Fruit fly (Drosophila melanogaster) whole organism, pupa: ENCODE data around the gene CG46280.

ENCODE experiments used
- CG10348 ChIP-seq: fragments of 200-800 bp; sonication (Bioruptor generic); IDR thresholded peaks from 2 replicates; pipeline ENCODE4 v1.3.6; 2022; ENCODE audit warnings: missing biosample characterization, missing genetic modification characterization
- CG12605 ChIP-seq: fragments of 200-800 bp; sonication (Bioruptor generic); IDR thresholded peaks from 2 replicates; pipeline ENCODE4 v1.3.6; 2022; ENCODE audit warnings: missing biosample characterization, missing genetic modification characterization
- CG13204 ChIP-seq: fragments of 200-800 bp; sonication (Bioruptor generic); optimal IDR thresholded peaks from 2 replicates; lab custom pipeline; 2018; ENCODE audit warnings: missing biosample characterization, mild to moderate bottlenecking, missing genetic modification characterization, moderate library complexity
- CG14655 ChIP-seq: fragments of 200-800 bp; sonication (Bioruptor generic); optimal IDR thresholded peaks from 3 replicates; lab custom pipeline; 2017; ENCODE audit warnings: mild to moderate bottlenecking, missing biosample characterization, missing genetic modification reagents, missing genetic modification characterization
- CG15710 ChIP-seq: fragments of 200-800 bp; sonication (Bioruptor generic); optimal IDR thresholded peaks from 2 replicates; lab custom pipeline; 2018; ENCODE audit warnings: missing biosample characterization, mild to moderate bottlenecking, missing genetic modification characterization, moderate library complexity
- CG17806 ChIP-seq: fragments of 200-800 bp; sonication (Bioruptor generic); optimal IDR thresholded peaks from 2 replicates; lab custom pipeline; 2018; ENCODE audit warnings: missing biosample characterization, mild to moderate bottlenecking, missing genetic modification characterization, moderate library complexity
- CG32121 ChIP-seq: fragments of 200-800 bp; sonication (Bioruptor generic); IDR thresholded peaks from 2 replicates; pipeline ENCODE4 v1.3.6; 2022; ENCODE audit warnings: missing biosample characterization, missing genetic modification characterization
- CG34367 ChIP-seq: fragments of 200-800 bp; sonication (Bioruptor generic); optimal IDR thresholded peaks from 2 replicates; lab custom pipeline; 2018; ENCODE audit warnings: missing biosample characterization, mild to moderate bottlenecking, missing genetic modification characterization
- CG4496 ChIP-seq: fragments of 200-800 bp; sonication (Bioruptor generic); IDR thresholded peaks from 3 replicates; pipeline ENCODE4 v1.3.6; 2022; ENCODE audit warnings: missing biosample characterization, missing genetic modification characterization
- CG8159 ChIP-seq: fragments of 200-800 bp; sonication (Bioruptor generic); optimal IDR thresholded peaks from 3 replicates; lab custom pipeline; 2018; ENCODE audit warnings: missing biosample characterization, mild to moderate bottlenecking, missing genetic modification characterization, moderate library complexity
- CG8301 ChIP-seq: fragments of 200-800 bp; sonication (Bioruptor generic); optimal IDR thresholded peaks from 2 replicates; lab custom pipeline; 2018; ENCODE audit warnings: missing biosample characterization, mild to moderate bottlenecking, missing genetic modification characterization
- CG9948 ChIP-seq: fragments of 200-800 bp; sonication (Bioruptor generic); optimal IDR thresholded peaks from 2 replicates; lab custom pipeline; 2018; ENCODE audit warnings: missing biosample characterization, mild to moderate bottlenecking, missing genetic modification characterization, moderate library complexity
- D1 ChIP-seq: fragments of 200-800 bp; sonication (Bioruptor generic); optimal IDR thresholded peaks from 2 replicates; lab custom pipeline; 2018; ENCODE audit warnings: missing biosample characterization, mild to moderate bottlenecking, missing genetic modification characterization, moderate library complexity
- EcR ChIP-seq: fragments of 200-800 bp; sonication (Bioruptor generic); optimal IDR thresholded peaks from 3 replicates; lab custom pipeline; 2019; ENCODE audit warnings: missing biosample characterization, missing genetic modification characterization, mild to moderate bottlenecking, moderate library complexity, missing genetic modification reagents
- Ets98B ChIP-seq: fragments of 200-800 bp; sonication (Bioruptor generic); IDR thresholded peaks from 2 replicates; pipeline ENCODE4 v1.3.6; 2022; ENCODE audit warnings: missing biosample characterization, missing genetic modification characterization
- Pif1A ChIP-seq: fragments of 200-800 bp; sonication (Bioruptor generic); optimal IDR thresholded peaks from 3 replicates; lab custom pipeline; 2016; ENCODE audit warnings: missing biosample characterization, missing genetic modification characterization
- Pif1B ChIP-seq: fragments of 200-800 bp; sonication (Bioruptor generic); optimal IDR thresholded peaks from 3 replicates; lab custom pipeline; 2016; ENCODE audit warnings: missing biosample characterization, missing genetic modification characterization
- Snoo ChIP-seq: fragments of 200-800 bp; sonication (Bioruptor generic); optimal IDR thresholded peaks from 3 replicates; lab custom pipeline; 2017; ENCODE audit warnings: missing biosample characterization, mild to moderate bottlenecking, missing genetic modification characterization, inconsistent platforms
- fd96Ca ChIP-seq: fragments of 200-800 bp; sonication (Bioruptor generic); IDR thresholded peaks from 3 replicates; pipeline ENCODE4 v1.3.6; 2022; ENCODE audit warnings: missing biosample characterization, missing genetic modification characterization
- gl ChIP-seq: fragments of 200-800 bp; sonication (Bioruptor generic); optimal IDR thresholded peaks from 2 replicates; lab custom pipeline; 2018; ENCODE audit warnings: missing biosample characterization, mild to moderate bottlenecking, missing genetic modification characterization
- rn ChIP-seq: fragments of 200-800 bp; sonication (Bioruptor generic); IDR thresholded peaks from 2 replicates; pipeline ENCODE4 v1.3.6; 2022; ENCODE audit warnings: missing biosample characterization, missing genetic modification characterization

The CG46280 gene

DNA sequence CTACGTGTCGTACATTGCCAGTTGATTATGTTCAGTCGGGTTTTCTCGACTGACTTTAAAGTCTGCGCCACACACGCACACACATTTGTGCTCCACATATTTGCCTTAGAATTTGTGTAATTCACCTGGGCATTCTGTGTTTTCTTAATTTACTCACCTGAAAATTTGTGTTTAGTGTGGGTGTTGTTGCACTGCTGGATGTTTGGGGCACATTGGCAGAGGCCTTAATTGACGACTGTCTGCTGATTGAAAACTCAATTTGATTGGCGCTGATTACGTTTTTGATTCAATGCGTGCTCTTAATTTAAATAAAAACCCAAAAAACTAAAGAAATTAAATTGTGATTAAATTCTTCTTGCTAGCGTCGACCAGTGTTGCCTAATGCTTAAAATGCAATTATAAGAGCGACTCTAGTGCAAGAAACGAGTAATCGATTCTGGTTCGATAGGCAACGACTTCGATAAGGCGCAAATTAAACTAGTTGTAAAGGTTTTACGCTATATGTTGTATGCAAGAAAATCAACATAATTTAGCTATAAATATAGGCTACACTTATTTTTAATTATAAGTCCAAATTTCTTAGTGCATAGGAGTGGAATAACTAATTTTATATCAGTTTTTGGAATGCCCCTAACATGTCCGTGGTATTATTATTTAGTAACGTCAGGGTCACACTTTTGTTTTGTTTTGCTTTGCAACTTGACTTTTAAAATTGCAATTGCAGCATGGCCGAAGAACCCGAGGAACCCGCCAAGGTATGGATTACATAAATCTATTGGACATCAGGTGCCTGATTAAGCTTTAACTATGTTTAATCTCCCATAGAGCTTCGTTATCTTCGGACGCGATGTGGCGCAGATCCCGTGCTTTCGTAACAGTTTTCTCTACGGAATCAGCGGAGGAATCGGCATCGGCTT is at the start of gene CG46280, which contains the start of gene CG46281:
CG46280 (minus strand) TSS at position 403 of the 917 bp plus-strand sequence.
CG46281 (minus strand) TSS at position 51 of the 917 bp plus-strand sequence.
- TF ChIP-seq rn (no peak), CG4496 (GFP tag; lab: Robert Waterston, UW) (no peak), CG13204 (GFP tag; lab: Kevin White, UChicago) (no peak), Snoo (tag; lab: Kevin White, UChicago) (no peak), Pif1B (GFP tag; lab: Kevin White, UChicago) (no peak), D1 (tag; lab: Kevin White, UChicago) (no peak), CG34367 (tag; lab: Kevin White, UChicago) (no peak), CG9948 (tag; lab: Kevin White, UChicago) (no peak), Pif1A (GFP tag; lab: Kevin White, UChicago) (no peak), CG12605 (GFP tag; lab: Robert Waterston, UW) (no peak), CG8301 (no peak), CG32121 (GFP tag; lab: Robert Waterston, UW) (no peak), CG10348 (GFP tag; lab: Robert Waterston, UW) (no peak), Ets98B (GFP tag; lab: Robert Waterston, UW) (no peak), CG15710 (tag; lab: Kevin White, UChicago) (no peak), CG17806 (tag; lab: Kevin White, UChicago) (no peak), CG8159 (tag; lab: Kevin White, UChicago) (no peak), EcR (GFP tag; lab: Kevin White, UChicago) (no peak)

DNA sequence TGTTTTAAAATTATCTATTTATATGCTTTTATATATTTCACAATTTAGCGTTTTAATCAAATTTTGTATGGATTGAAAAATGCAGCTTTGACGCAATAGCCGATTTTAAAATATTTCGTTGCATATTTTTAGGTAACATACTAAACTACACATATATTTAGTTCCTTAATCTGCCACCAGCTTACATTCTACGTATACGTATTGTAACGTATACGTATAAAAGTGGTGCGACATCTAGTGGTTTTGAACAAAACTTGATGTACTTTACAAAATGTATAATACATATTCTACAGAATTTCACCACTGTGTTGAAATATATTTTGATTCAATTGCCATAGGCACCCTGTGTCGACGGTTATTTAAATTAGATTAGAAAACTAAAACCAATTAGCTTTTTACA is 47.8 kb upstream of the CG46280 start:
- TF ChIP-seq CG4496 (GFP tag; lab: Robert Waterston, UW): no peak
- no peak for TF ChIP-seq gl (tag; lab: Kevin White, UChicago)
- no peak for TF ChIP-seq D1 (tag; lab: Kevin White, UChicago)
- TF ChIP-seq CG8159 (tag; lab: Kevin White, UChicago): no peak
- TF ChIP-seq CG8301: no peak
- no peak for TF ChIP-seq Ets98B (GFP tag; lab: Robert Waterston, UW)
- no peak for TF ChIP-seq Snoo (tag; lab: Kevin White, UChicago)
- TF ChIP-seq CG32121 (GFP tag; lab: Robert Waterston, UW): no peak
- no peak for TF ChIP-seq CG17806 (tag; lab: Kevin White, UChicago)
- TF ChIP-seq fd96Ca (GFP tag; lab: Robert Waterston, UW): no peak
- no peak for TF ChIP-seq CG15710 (tag; lab: Kevin White, UChicago)
- no peak for TF ChIP-seq Pif1B (GFP tag; lab: Kevin White, UChicago)
- TF ChIP-seq EcR (GFP tag; lab: Kevin White, UChicago): no peak
- TF ChIP-seq CG10348 (GFP tag; lab: Robert Waterston, UW): no peak
- TF ChIP-seq CG12605 (GFP tag; lab: Robert Waterston, UW): no peak
- no peak for TF ChIP-seq CG9948 (tag; lab: Kevin White, UChicago)

DNA sequence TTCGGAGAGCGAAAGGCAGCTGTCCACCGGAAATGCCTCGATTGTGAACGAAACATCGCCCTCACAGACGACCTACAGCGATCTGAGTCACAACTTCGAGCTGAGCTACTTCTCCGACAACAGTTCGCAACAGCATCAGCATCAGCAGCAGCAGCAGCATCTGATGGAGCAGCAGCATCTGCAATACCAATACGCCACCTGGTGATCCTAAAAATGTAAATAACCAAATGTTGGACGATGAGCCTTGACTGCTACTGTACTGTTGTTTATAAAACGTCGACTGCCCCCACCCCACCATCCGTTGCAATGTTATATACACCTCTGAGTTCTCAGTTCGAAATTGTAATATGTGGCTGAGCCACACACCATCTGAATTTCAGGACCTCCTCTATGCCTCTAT is 46.8 kb upstream of the CG46280 start:
- TF ChIP-seq D1 (tag; lab: Kevin White, UChicago): no peak
- no peak for TF ChIP-seq CG9948 (tag; lab: Kevin White, UChicago)
- no peak for TF ChIP-seq CG34367 (tag; lab: Kevin White, UChicago)
- TF ChIP-seq Ets98B (GFP tag; lab: Robert Waterston, UW): no peak
- no peak for TF ChIP-seq rn
- no peak for TF ChIP-seq gl (tag; lab: Kevin White, UChicago)
- no peak for TF ChIP-seq CG15710 (tag; lab: Kevin White, UChicago)
- TF ChIP-seq CG4496 (GFP tag; lab: Robert Waterston, UW): no peak

DNA sequence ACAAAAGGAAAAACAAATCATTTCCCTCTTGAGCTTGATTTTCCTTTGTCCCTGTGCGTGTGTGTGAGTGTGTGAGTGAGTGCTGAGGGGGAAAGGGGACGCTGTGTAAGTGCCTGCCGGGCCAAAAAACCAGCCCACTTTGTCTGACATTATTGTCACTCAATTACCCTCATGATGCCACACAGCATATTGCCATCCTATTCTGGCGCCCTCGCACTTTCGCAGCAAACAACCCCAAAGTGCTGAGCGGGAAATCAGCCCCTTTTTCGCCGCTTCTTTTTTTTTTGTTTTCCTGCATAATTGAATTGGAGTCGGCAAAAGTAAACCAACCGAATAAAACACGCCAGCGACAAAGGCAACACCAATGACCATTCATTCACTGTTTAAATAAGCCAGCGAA is 45.3 kb upstream of the CG46280 start:
- TF ChIP-seq Snoo (tag; lab: Kevin White, UChicago): no peak
- no peak for TF ChIP-seq CG14655 (GFP tag; lab: Kevin White, UChicago)
- TF ChIP-seq CG4496 (GFP tag; lab: Robert Waterston, UW): no peak
- TF ChIP-seq CG8301: no peak
- TF ChIP-seq Pif1A (GFP tag; lab: Kevin White, UChicago): no peak
- no peak for TF ChIP-seq CG13204 (GFP tag; lab: Kevin White, UChicago)
- TF ChIP-seq D1 (tag; lab: Kevin White, UChicago): no peak
- TF ChIP-seq gl (tag; lab: Kevin White, UChicago): no peak
- no peak for TF ChIP-seq Pif1B (GFP tag; lab: Kevin White, UChicago)
- no peak for TF ChIP-seq CG9948 (tag; lab: Kevin White, UChicago)
- TF ChIP-seq fd96Ca (GFP tag; lab: Robert Waterston, UW): no peak
- TF ChIP-seq Ets98B (GFP tag; lab: Robert Waterston, UW): no peak
- TF ChIP-seq CG17806 (tag; lab: Kevin White, UChicago): no peak
- TF ChIP-seq EcR (GFP tag; lab: Kevin White, UChicago): no peak
- TF ChIP-seq CG32121 (GFP tag; lab: Robert Waterston, UW): no peak
- no peak for TF ChIP-seq CG34367 (tag; lab: Kevin White, UChicago)
- TF ChIP-seq rn: no peak
- TF ChIP-seq CG10348 (GFP tag; lab: Robert Waterston, UW): no peak

DNA sequence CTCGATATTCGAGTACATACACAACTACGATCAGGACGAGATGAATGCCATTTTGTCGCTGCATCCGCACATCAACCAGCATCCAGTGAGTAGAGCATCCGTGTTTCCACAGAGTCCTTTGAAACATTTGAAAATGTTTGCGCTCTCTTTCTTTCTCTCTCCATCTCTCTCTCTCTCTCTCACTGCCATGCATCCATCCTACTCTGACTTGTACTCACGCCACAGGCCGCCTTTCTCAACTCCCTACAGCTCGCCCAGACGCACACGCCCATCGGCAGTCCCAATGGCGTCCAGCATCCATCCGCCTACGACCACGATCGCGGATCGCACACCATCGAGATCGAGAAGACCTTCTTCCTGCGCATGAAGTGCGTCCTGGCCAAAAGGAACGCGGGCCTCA is 44.1 kb upstream of the CG46280 start:
- TF ChIP-seq CG17806 (tag; lab: Kevin White, UChicago) (no peak), Pif1B (GFP tag; lab: Kevin White, UChicago) (no peak), rn (no peak), CG9948 (tag; lab: Kevin White, UChicago) (no peak), gl (tag; lab: Kevin White, UChicago) (no peak), CG12605 (GFP tag; lab: Robert Waterston, UW) (no peak), Ets98B (GFP tag; lab: Robert Waterston, UW) (no peak), Snoo (tag; lab: Kevin White, UChicago) (no peak), CG8159 (tag; lab: Kevin White, UChicago) (no peak), CG34367 (tag; lab: Kevin White, UChicago) (no peak), CG10348 (GFP tag; lab: Robert Waterston, UW) (no peak), Pif1A (GFP tag; lab: Kevin White, UChicago) (no peak), CG14655 (GFP tag; lab: Kevin White, UChicago) (no peak), CG4496 (GFP tag; lab: Robert Waterston, UW) (no peak), CG8301 (no peak), EcR (GFP tag; lab: Kevin White, UChicago) (no peak), CG32121 (GFP tag; lab: Robert Waterston, UW) (no peak), D1 (tag; lab: Kevin White, UChicago) (no peak)
